Worm (Caenorhabditis elegans) whole organism, young adult: Measurements from ENCODE around the gene nspg-9.

Experiments
- F33H1.4 ChIP-seq: fragments of 200-800 bp; sonication (Bioruptor generic); IDR thresholded peaks from 2 replicates; pipeline ENCODE4 v1.3.6; 2022; ENCODE audit warnings: missing genetic modification reagents, missing genetic modification characterization, missing compliant biosample characterization
- aptf-3 ChIP-seq: fragments of 200-800 bp; sonication (Bioruptor generic); IDR thresholded peaks from 2 replicates; pipeline ENCODE4 v1.3.6; 2022; ENCODE audit warnings: missing genetic modification characterization, missing compliant biosample characterization
- bed-2 ChIP-seq: fragments of 200-800 bp; sonication (Bioruptor generic); IDR thresholded peaks from 2 replicates; pipeline ENCODE4 v1.3.6; 2022; ENCODE audit warnings: missing genetic modification reagents, missing genetic modification characterization, missing compliant biosample characterization
- ekl-4 ChIP-seq: fragments of 200-800 bp; sonication (Bioruptor generic); IDR thresholded peaks from 2 replicates; pipeline ENCODE4 v1.3.6; 2022; ENCODE audit warnings: missing genetic modification reagents, missing genetic modification characterization, missing compliant biosample characterization
- pha-4 ChIP-seq: fragments of 150-350 bp; sonication (generic microtip); optimal IDR thresholded peaks from 2 replicates; lab custom pipeline; 2014; ENCODE audit warnings: missing biosample characterization, missing genetic modification reagents, missing genetic modification characterization

- TF ChIP-seq pha-4 (tag; lab: Kevin White, UChicago) = no peak
- TF ChIP-seq F33H1.4 (GFP tag; lab: Robert Waterston, UW) = no peak
- TF ChIP-seq aptf-3 (GFP tag; lab: Robert Waterston, UW) = no peak
- no peak for TF ChIP-seq bed-2 (GFP tag; lab: Robert Waterston, UW)
- TF ChIP-seq ekl-4 (GFP tag; lab: Robert Waterston, UW) = no peak
These were observed 32.3 kb upstream of the nspg-9 start, which contains the start of gene F55B11.3 for ce11 chrIV:14424396-14424795.
